Fruit fly (Drosophila melanogaster) whole organism, adult: ENCODE data around the gene CG17738.

Source experiments
- CG11617 ChIP-seq: fragments of 200-800 bp; sonication (Bioruptor generic); optimal IDR thresholded peaks from 2 replicates; lab custom pipeline; 2017; ENCODE audit warnings: mild to moderate bottlenecking, missing biosample characterization, missing genetic modification reagents, missing genetic modification characterization
- CG12768 ChIP-seq: fragments of 200-800 bp; sonication (Bioruptor generic); optimal IDR thresholded peaks from 2 replicates; lab custom pipeline; 2017; ENCODE audit warnings: missing biosample characterization, missing genetic modification characterization, mild to moderate bottlenecking, moderate library complexity, missing genetic modification reagents
- CG14711 ChIP-seq: fragments of 200-800 bp; sonication (Bioruptor generic); optimal IDR thresholded peaks from 2 replicates; lab custom pipeline; 2018; ENCODE audit warnings: missing biosample characterization, mild to moderate bottlenecking, missing genetic modification characterization, moderate library complexity
- CG1620 ChIP-seq: fragments of 200-800 bp; sonication (Bioruptor generic); optimal IDR thresholded peaks from 2 replicates; lab custom pipeline; 2016; ENCODE audit warnings: missing biosample characterization, missing genetic modification characterization
- CG33017 ChIP-seq: fragments of 200-800 bp; sonication (Bioruptor generic); optimal IDR thresholded peaks from 2 replicates; lab custom pipeline; 2018; ENCODE audit warnings: missing biosample characterization, mild to moderate bottlenecking, missing genetic modification characterization, moderate library complexity
- CG5204 ChIP-seq: fragments of 200-800 bp; sonication (Bioruptor generic); optimal IDR thresholded peaks from 2 replicates; lab custom pipeline; 2016; ENCODE audit warnings: missing biosample characterization, missing genetic modification characterization
- CG7045 ChIP-seq: fragments of 200-800 bp; sonication (Bioruptor generic); optimal IDR thresholded peaks from 2 replicates; lab custom pipeline; 2017; ENCODE audit warnings: missing biosample characterization, mild to moderate bottlenecking, missing genetic modification characterization
- CG7101 ChIP-seq: fragments of 200-800 bp; sonication (Bioruptor generic); optimal IDR thresholded peaks from 2 replicates; lab custom pipeline; 2018; ENCODE audit warnings: missing biosample characterization, mild to moderate bottlenecking, missing genetic modification characterization, moderate library complexity
- Clk ChIP-seq: fragments of 200-800 bp; sonication (Bioruptor generic); optimal IDR thresholded peaks from 2 replicates; lab custom pipeline; 2017; ENCODE audit warnings: missing biosample characterization, missing genetic modification characterization
- Crg-1 ChIP-seq: fragments of 200-800 bp; sonication (Bioruptor generic); optimal IDR thresholded peaks from 2 replicates; lab custom pipeline; 2016; ENCODE audit warnings: missing biosample characterization, missing genetic modification characterization
- Hr96 ChIP-seq: fragments of 200-800 bp; sonication (Bioruptor generic); optimal IDR thresholded peaks from 2 replicates; lab custom pipeline; 2016; ENCODE audit warnings: missing biosample characterization, missing genetic modification characterization
- Mnt ChIP-seq: fragments of 200-800 bp; sonication (Bioruptor generic); optimal IDR thresholded peaks from 2 replicates; lab custom pipeline; 2016; ENCODE audit warnings: missing biosample characterization, mild to moderate bottlenecking, missing genetic modification characterization
- bab1 ChIP-seq: fragments of 200-800 bp; sonication (Bioruptor generic); optimal IDR thresholded peaks from 3 replicates; lab custom pipeline; 2019; ENCODE audit warnings: missing biosample characterization, mild to moderate bottlenecking, missing genetic modification characterization, moderate library complexity
- cic ChIP-seq: fragments of 200-800 bp; sonication (Bioruptor generic); optimal IDR thresholded peaks from 2 replicates; lab custom pipeline; 2017; ENCODE audit warnings: missing biosample characterization, mild to moderate bottlenecking, missing genetic modification characterization, moderate library complexity
- cnc ChIP-seq, 2 experiments: fragments of >200 bp; optimal IDR thresholded peaks; 2 replicates each; lab custom pipeline; 2017
- kay ChIP-seq: fragments of 200-800 bp; sonication (Bioruptor generic); peaks from one replicate; lab custom pipeline; 2016; ENCODE audit warnings: missing biosample characterization, missing genetic modification characterization, borderline replicate concordance
- ovo ChIP-seq: fragments of 200-800 bp; sonication (Bioruptor generic); optimal IDR thresholded peaks from 2 replicates; lab custom pipeline; 2016; ENCODE audit warnings: missing biosample characterization, missing genetic modification characterization
- pad ChIP-seq: fragments of 200-800 bp; sonication (Bioruptor generic); optimal IDR thresholded peaks from 3 replicates; lab custom pipeline; 2017; ENCODE audit warnings: missing biosample characterization, missing genetic modification characterization, mild to moderate bottlenecking, moderate library complexity, missing genetic modification reagents
- tj ChIP-seq: fragments of 200-800 bp; sonication (Bioruptor generic); optimal IDR thresholded peaks from 3 replicates; lab custom pipeline; 2017; ENCODE audit warnings: missing biosample characterization, mild to moderate bottlenecking, missing genetic modification characterization, moderate library complexity
- toe ChIP-seq: fragments of 200-800 bp; sonication (Bioruptor generic); optimal IDR thresholded peaks from 2 replicates; lab custom pipeline; 2016; ENCODE audit warnings: missing biosample characterization, missing genetic modification characterization

The CG17738 gene

dm6 chr3R:12259013-12259412, 11.7 kb upstream of the CG17738 start:
- TF ChIP-seq CG12768 (no peak), CG5204 (no peak), kay (GFP tag; lab: Kevin White, UChicago) (no peak), ovo (GFP tag; lab: Kevin White, UChicago) (no peak), bab1 (GFP tag; lab: Kevin White, UChicago) (no peak), CG11617 (no peak), CG33017 (tag; lab: Kevin White, UChicago) (no peak), pad (GFP tag; lab: Kevin White, UChicago) (no peak), CG7101 (no peak), CG7045 (no peak), Hr96 (GFP tag; lab: Kevin White, UChicago) (no peak), cnc (optimal IDR thresholded peaks at IDR 0.05; lab: Kevin White, UChicago) (no peak), CG1620 (GFP tag; lab: Kevin White, UChicago) (no peak), tj (GFP tag; lab: Kevin White, UChicago) (no peak), toe (GFP tag; lab: Kevin White, UChicago) (no peak), cic (GFP tag; lab: Kevin White, UChicago) (no peak), Mnt (no peak)

- TF ChIP-seq Mnt, result no peak
- no peak for TF ChIP-seq bab1 (GFP tag; lab: Kevin White, UChicago)
- no peak for TF ChIP-seq kay (GFP tag; lab: Kevin White, UChicago)
- TF ChIP-seq CG1620 (GFP tag; lab: Kevin White, UChicago), result no peak
- no peak for TF ChIP-seq CG7045
- no peak for TF ChIP-seq ovo (GFP tag; lab: Kevin White, UChicago)
- TF ChIP-seq cic (GFP tag; lab: Kevin White, UChicago), result no peak
- no peak for TF ChIP-seq CG5204
- no peak for TF ChIP-seq Clk (GFP tag; lab: Kevin White, UChicago)
- no peak for TF ChIP-seq toe (GFP tag; lab: Kevin White, UChicago)
- no peak for TF ChIP-seq CG7101
- TF ChIP-seq pad (GFP tag; lab: Kevin White, UChicago), result no peak
- TF ChIP-seq CG14711, result no peak
- no peak for TF ChIP-seq tj (GFP tag; lab: Kevin White, UChicago)
Observed at dm6 chr3R:12259819-12260218, 10.9 kb upstream of the CG17738 start.

- TF ChIP-seq CG12768, result no peak
- no peak for TF ChIP-seq bab1 (GFP tag; lab: Kevin White, UChicago)
- TF ChIP-seq CG1620 (GFP tag; lab: Kevin White, UChicago), result no peak
- TF ChIP-seq tj (GFP tag; lab: Kevin White, UChicago), result no peak
- TF ChIP-seq kay (GFP tag; lab: Kevin White, UChicago), result no peak
- no peak for TF ChIP-seq toe (GFP tag; lab: Kevin White, UChicago)
- TF ChIP-seq cic (GFP tag; lab: Kevin White, UChicago), result no peak
- no peak for TF ChIP-seq ovo (GFP tag; lab: Kevin White, UChicago)
- no peak for TF ChIP-seq CG7045
- no peak for TF ChIP-seq cnc (optimal IDR thresholded peaks at IDR 0.05; lab: Kevin White, UChicago)
- TF ChIP-seq Clk (GFP tag; lab: Kevin White, UChicago), result no peak
- no peak for TF ChIP-seq CG7101
- no peak for TF ChIP-seq CG11617
- no peak for TF ChIP-seq CG33017 (tag; lab: Kevin White, UChicago)
- no peak for TF ChIP-seq pad (GFP tag; lab: Kevin White, UChicago)
- no peak for TF ChIP-seq Hr96 (GFP tag; lab: Kevin White, UChicago)
- no peak for TF ChIP-seq CG14711
- no peak for TF ChIP-seq Mnt
Observed at dm6 chr3R:12260669-12261068, 10.0 kb upstream of the CG17738 start, which contains the start of gene CG44038. Gene CG44038 (plus strand): TSS chr3R:12260969.

dm6 chr3R:12269889-12270403, 744 bp upstream of the CG17738 start:
- TF ChIP-seq bab1 (GFP tag; lab: Kevin White, UChicago) (no peak), cic (GFP tag; lab: Kevin White, UChicago) (no peak), Clk (GFP tag; lab: Kevin White, UChicago) (no peak), CG11617 (no peak), kay (GFP tag; lab: Kevin White, UChicago) (no peak), Mnt (no peak), CG7101 (no peak), CG12768 (no peak), CG1620 (GFP tag; lab: Kevin White, UChicago) (no peak), Hr96 (GFP tag; lab: Kevin White, UChicago) (no peak), Crg-1 (no peak), tj (GFP tag; lab: Kevin White, UChicago) (no peak), toe (GFP tag; lab: Kevin White, UChicago) (no peak), CG5204 (no peak), cnc (optimal IDR thresholded peaks at IDR 0.05; lab: Kevin White, UChicago) (no peak), CG14711 (no peak), CG33017 (tag; lab: Kevin White, UChicago) (no peak)

dm6 chr3R:12272826-12273225, 2.1 kb downstream of the CG17738 start, which contains the start of gene Sfp87B:
Gene Sfp87B (plus strand): TSS chr3R:12273126.
- TF ChIP-seq Mnt (no peak), pad (GFP tag; lab: Kevin White, UChicago) (no peak), CG14711 (no peak), CG5204 (no peak), CG11617 (no peak), cic (GFP tag; lab: Kevin White, UChicago) (no peak), ovo (GFP tag; lab: Kevin White, UChicago) (no peak), CG7101 (no peak), Hr96 (GFP tag; lab: Kevin White, UChicago) (no peak), Clk (GFP tag; lab: Kevin White, UChicago) (no peak), CG33017 (tag; lab: Kevin White, UChicago) (no peak), CG7045 (no peak), Crg-1 (no peak), bab1 (GFP tag; lab: Kevin White, UChicago) (no peak), kay (GFP tag; lab: Kevin White, UChicago) (no peak), CG12768 (no peak), CG1620 (GFP tag; lab: Kevin White, UChicago) (no peak), tj (GFP tag; lab: Kevin White, UChicago) (no peak), toe (GFP tag; lab: Kevin White, UChicago) (no peak)
